Fruit fly (Drosophila melanogaster) whole organism, embryonic: ENCODE data around the gene Exn.

ENCODE experiments used
- Adf1 ChIP-seq: fragments of 200-800 bp; sonication (Bioruptor generic); IDR thresholded peaks from 2 replicates; pipeline ENCODE4 v1.3.6; 2022; ENCODE audit warnings: missing biosample characterization, missing genetic modification characterization
- Asciz ChIP-seq: fragments of 200-800 bp; sonication (Bioruptor generic); optimal IDR thresholded peaks from 2 replicates; lab custom pipeline; 2017; ENCODE audit warnings: missing biosample characterization, mild to moderate bottlenecking, missing genetic modification characterization, missing genetic modification reagents
- Blimp-1 ChIP-seq: fragments of 200-800 bp; sonication (Bioruptor generic); optimal IDR thresholded peaks from 3 replicates; lab custom pipeline; 2018; ENCODE audit warnings: missing biosample characterization, missing genetic modification characterization, mild to moderate bottlenecking, moderate library complexity, missing genetic modification reagents
- CG10147 ChIP-seq: fragments of 200-800 bp; sonication (Bioruptor generic); optimal IDR thresholded peaks from 2 replicates; lab custom pipeline; 2019; ENCODE audit warnings: missing biosample characterization, mild to moderate bottlenecking, missing genetic modification characterization, moderate library complexity
- CG14014 ChIP-seq: fragments of 200-800 bp; sonication (Bioruptor generic); IDR thresholded peaks from 2 replicates; pipeline ENCODE4 v1.3.6; 2022; ENCODE audit warnings: missing biosample characterization, missing genetic modification characterization
- CG15073 ChIP-seq: fragments of 200-800 bp; sonication (Bioruptor generic); optimal IDR thresholded peaks from 2 replicates; lab custom pipeline; 2016; ENCODE audit warnings: missing biosample characterization, missing genetic modification characterization
- CG17328 ChIP-seq: fragments of 200-800 bp; sonication (Bioruptor generic); IDR thresholded peaks from 2 replicates; pipeline ENCODE4 v1.3.6; 2022; ENCODE audit warnings: missing biosample characterization, missing genetic modification characterization
- CG17612 ChIP-seq: fragments of 200-800 bp; sonication (Bioruptor generic); IDR thresholded peaks from 2 replicates; pipeline ENCODE4 v1.3.6; 2022; ENCODE audit warnings: missing biosample characterization, missing genetic modification characterization
- CG1792 ChIP-seq: fragments of 200-800 bp; sonication (Bioruptor generic); optimal IDR thresholded peaks from 2 replicates; lab custom pipeline; 2016; ENCODE audit warnings: missing biosample characterization, missing genetic modification characterization
- CG32532 ChIP-seq: fragments of 200-800 bp; sonication (Bioruptor generic); IDR thresholded peaks from 2 replicates; pipeline ENCODE4 v1.3.6; 2022; ENCODE audit warnings: missing biosample characterization, missing genetic modification characterization
- CG33557 ChIP-seq: fragments of 200-800 bp; sonication (Bioruptor generic); optimal IDR thresholded peaks from 2 replicates; lab custom pipeline; 2019; ENCODE audit warnings: missing biosample characterization, mild to moderate bottlenecking, missing genetic modification characterization, moderate library complexity
- CG34224 ChIP-seq: fragments of 200-800 bp; sonication (Bioruptor generic); IDR thresholded peaks from 3 replicates; pipeline ENCODE4 v1.3.6; 2022; ENCODE audit warnings: missing biosample characterization, missing genetic modification characterization; ENCODE audit not compliant: partially characterized antibody
- CG3838 ChIP-seq: fragments of 200-800 bp; sonication (Bioruptor generic); optimal IDR thresholded peaks from 3 replicates; lab custom pipeline; 2016; ENCODE audit warnings: missing biosample characterization, missing genetic modification characterization
- CG4820 ChIP-seq: fragments of 200-800 bp; sonication (Bioruptor generic); optimal IDR thresholded peaks from 3 replicates; lab custom pipeline; 2016; ENCODE audit warnings: missing biosample characterization, missing genetic modification characterization
- CG5180 ChIP-seq: fragments of 200-800 bp; sonication (Bioruptor generic); optimal IDR thresholded peaks from 3 replicates; lab custom pipeline; 2017; ENCODE audit warnings: missing biosample characterization, missing genetic modification characterization, mild to moderate bottlenecking, moderate library complexity, missing genetic modification reagents
- CG5953 ChIP-seq: fragments of 200-800 bp; sonication (Bioruptor generic); IDR thresholded peaks from 2 replicates; pipeline ENCODE4 v1.3.6; 2022; ENCODE audit warnings: missing biosample characterization, missing genetic modification characterization
- CG6791 ChIP-seq: fragments of 200-800 bp; sonication (Bioruptor generic); IDR thresholded peaks from 3 replicates; pipeline ENCODE4 v1.3.6; 2022; ENCODE audit warnings: missing biosample characterization, missing genetic modification characterization; ENCODE audit not compliant: partially characterized antibody
- CG8388 ChIP-seq: fragments of 200-800 bp; sonication (Bioruptor generic); optimal IDR thresholded peaks from 2 replicates; lab custom pipeline; 2019; ENCODE audit warnings: missing biosample characterization, mild to moderate bottlenecking, missing genetic modification characterization, moderate library complexity
- Ets97D ChIP-seq: fragments of 200-800 bp; sonication (Bioruptor generic); optimal IDR thresholded peaks from 3 replicates; lab custom pipeline; 2016; ENCODE audit warnings: missing biosample characterization, missing genetic modification characterization
- Jarid2 ChIP-seq: fragments of 200-800 bp; sonication (Bioruptor generic); optimal IDR thresholded peaks from 3 replicates; lab custom pipeline; 2017; ENCODE audit warnings: mild to moderate bottlenecking, missing biosample characterization, missing genetic modification reagents, missing genetic modification characterization
- Mad ChIP-seq: fragments of 200-800 bp; sonication (Bioruptor generic); optimal IDR thresholded peaks from 2 replicates; lab custom pipeline; 2016; ENCODE audit warnings: missing biosample characterization, missing genetic modification characterization
- Meics ChIP-seq: fragments of 200-800 bp; sonication (Bioruptor generic); optimal IDR thresholded peaks from 2 replicates; lab custom pipeline; 2017; ENCODE audit warnings: missing biosample characterization, mild to moderate bottlenecking, missing genetic modification characterization
- Oli ChIP-seq: fragments of 200-800 bp; sonication (Bioruptor generic); optimal IDR thresholded peaks from 2 replicates; lab custom pipeline; 2018; ENCODE audit warnings: missing biosample characterization, mild to moderate bottlenecking, missing genetic modification characterization, moderate library complexity
- Scr ChIP-seq: fragments of 200-800 bp; sonication (Bioruptor generic); IDR thresholded peaks from 2 replicates; pipeline ENCODE4 v1.3.6; 2022; ENCODE audit warnings: missing biosample characterization, missing genetic modification characterization; ENCODE audit not compliant: partially characterized antibody
- az2 ChIP-seq: fragments of 200-800 bp; sonication (Bioruptor generic); optimal IDR thresholded peaks from 3 replicates; lab custom pipeline; 2016; ENCODE audit warnings: missing biosample characterization, missing genetic modification characterization
- bbx ChIP-seq: fragments of 200-800 bp; sonication (Bioruptor generic); IDR thresholded peaks from 2 replicates; pipeline ENCODE4 v1.3.6; 2022; ENCODE audit warnings: missing biosample characterization, missing genetic modification characterization; ENCODE audit not compliant: partially characterized antibody
- bigmax ChIP-seq: fragments of 200-800 bp; sonication (Bioruptor generic); optimal IDR thresholded peaks from 2 replicates; lab custom pipeline; 2018; ENCODE audit warnings: missing biosample characterization, mild to moderate bottlenecking, missing genetic modification characterization
- caup ChIP-seq: fragments of 200-800 bp; sonication (Bioruptor generic); optimal IDR thresholded peaks from 3 replicates; lab custom pipeline; 2017; ENCODE audit warnings: missing biosample characterization, mild to moderate bottlenecking, missing genetic modification characterization, moderate library complexity; ENCODE audit not compliant: severe bottlenecking
- corto ChIP-seq: fragments of 200-800 bp; sonication (Bioruptor generic); optimal IDR thresholded peaks from 2 replicates; lab custom pipeline; 2016; ENCODE audit warnings: missing biosample characterization, mild to moderate bottlenecking, missing genetic modification characterization, moderate library complexity
- dati ChIP-seq: fragments of 200-800 bp; sonication (Bioruptor generic); IDR thresholded peaks from 2 replicates; pipeline ENCODE4 v1.3.6; 2022; ENCODE audit warnings: missing biosample characterization, missing genetic modification characterization
- dmrt99B ChIP-seq: fragments of 200-800 bp; sonication (Bioruptor generic); optimal IDR thresholded peaks from 2 replicates; lab custom pipeline; 2018; ENCODE audit warnings: missing biosample characterization, mild to moderate bottlenecking, missing genetic modification characterization, moderate library complexity
- ewg ChIP-seq: fragments of 200-800 bp; sonication (Bioruptor generic); optimal IDR thresholded peaks from 3 replicates; lab custom pipeline; 2017; ENCODE audit warnings: mild to moderate bottlenecking, missing biosample characterization, missing genetic modification reagents, missing genetic modification characterization
- eyg ChIP-seq: fragments of 200-800 bp; sonication (Bioruptor generic); optimal IDR thresholded peaks from 3 replicates; lab custom pipeline; 2016; ENCODE audit warnings: missing biosample characterization, missing genetic modification characterization
- jumu ChIP-seq: fragments of 200-800 bp; sonication (Bioruptor generic); optimal IDR thresholded peaks from 3 replicates; lab custom pipeline; 2016; ENCODE audit warnings: missing biosample characterization, missing genetic modification characterization
- nmo ChIP-seq: fragments of 200-800 bp; sonication (Bioruptor generic); optimal IDR thresholded peaks from 2 replicates; lab custom pipeline; 2018; ENCODE audit warnings: missing biosample characterization, mild to moderate bottlenecking, missing genetic modification characterization, moderate library complexity
- oc ChIP-seq: fragments of 200-800 bp; sonication (Bioruptor generic); optimal IDR thresholded peaks from 2 replicates; lab custom pipeline; 2018; ENCODE audit warnings: missing biosample characterization, mild to moderate bottlenecking, missing genetic modification characterization, moderate library complexity
- pan ChIP-seq, 4 experiments: fragments of >200 bp in 3 of 4; fragments of 200-800 bp in 1 of 4; sonication (Bioruptor generic) in 1 of 4; optimal IDR thresholded peaks in 3 of 4; IDR thresholded peaks in 1 of 4; 2 replicates each; pipeline versions ENCODE4 v1.3.6 to Lab custom; 2017 to 2022; ENCODE audit warnings: missing biosample characterization in 2 of 4, missing genetic modification characterization in 2 of 4, mixed read lengths in 1 of 4
- phol ChIP-seq: fragments of 200-800 bp; sonication (Bioruptor generic); optimal IDR thresholded peaks from 3 replicates; lab custom pipeline; 2018; ENCODE audit warnings: missing biosample characterization, mild to moderate bottlenecking, missing genetic modification characterization, moderate library complexity
- sc ChIP-seq, 3 experiments: fragments of >200 bp in 2 of 3; fragments of 200-800 bp in 1 of 3; sonication (Bioruptor generic) in 1 of 3; optimal IDR thresholded peaks; 2 replicates in 2 of 3; 3 replicates in 1 of 3; lab custom pipeline; 2017; ENCODE audit warnings: mild to moderate bottlenecking in 1 of 3, missing biosample characterization in 1 of 3, missing genetic modification characterization in 1 of 3, missing genetic modification reagents in 1 of 3
- sens ChIP-seq: fragments of 200-800 bp; sonication (Bioruptor generic); peaks from one replicate; lab custom pipeline; 2016; ENCODE audit warnings: missing biosample characterization, missing genetic modification characterization
- seq ChIP-seq: fragments of 200-800 bp; sonication (Bioruptor generic); IDR thresholded peaks from 2 replicates; pipeline ENCODE4 v1.3.6; 2022; ENCODE audit warnings: missing biosample characterization, missing genetic modification characterization
- ssp ChIP-seq: fragments of 200-800 bp; sonication (Bioruptor generic); IDR thresholded peaks from 2 replicates; pipeline ENCODE4 v1.3.6; 2022; ENCODE audit warnings: missing biosample characterization, missing genetic modification characterization
- sug ChIP-seq: fragments of 200-800 bp; optimal IDR thresholded peaks from 2 replicates; lab custom pipeline; 2019; ENCODE audit warnings: missing biosample characterization, mild to moderate bottlenecking, missing genetic modification characterization, moderate library complexity
- tup ChIP-seq: fragments of 200-800 bp; sonication (Bioruptor generic); optimal IDR thresholded peaks from 2 replicates; lab custom pipeline; 2016; ENCODE audit warnings: missing biosample characterization, mild to moderate bottlenecking, missing genetic modification characterization, moderate library complexity

Gene Exn

dm6 chr3L:16975638-16976528 lies 6.1 kb downstream of the Exn start (continued):
- TF ChIP-seq sens (GFP tag; lab: Kevin White, UChicago) (peak; percentile 75), Mad (GFP tag; lab: Kevin White, UChicago) (no peak), CG32532 (GFP tag; lab: Robert Waterston, UW) (peak; percentile 16; the same call in 1 of the 2 replicates), CG17612 (GFP tag; lab: Robert Waterston, UW) (no peak), nmo (GFP tag; lab: Kevin White, UChicago) (peak; percentile 33), CG5953 (GFP tag; lab: Robert Waterston, UW) (peak; percentile 37; the same call in 1 of the 2 replicates), dmrt99B (tag; lab: Kevin White, UChicago) (peak; percentile 11), sc (optimal IDR thresholded peaks at IDR 0.05; lab: Kevin White, UChicago) (no peak), sc (GFP tag; optimal IDR thresholded peaks at IDR 0.05; lab: Kevin White, UChicago) (peak; percentile 27), bbx (peak; percentile 39; the same call in 1 of the 2 replicates), Ets97D (no peak), dati (GFP tag; lab: Robert Waterston, UW) (no peak), Adf1 (GFP tag; lab: Robert Waterston, UW) (peak; percentile 96), ssp (GFP tag; lab: Robert Waterston, UW) (no peak), Jarid2 (GFP tag; lab: Kevin White, UChicago) (peak; percentile 84), pan (optimal IDR thresholded peaks at IDR 0.05; lab: Kevin White, UChicago) (no peak), pan (GFP tag; optimal IDR thresholded peaks at IDR 0.05 in 1 of 2, IDR thresholded peaks at IDR 0.05 in 1 of 2) (no peak), CG10147 (no peak)

dm6 chr3L:16977311-16977710 lies 7.5 kb downstream of the Exn start:
- TF ChIP-seq CG15073 (GFP tag; lab: Kevin White, UChicago): no peak
- TF ChIP-seq jumu (GFP tag; lab: Kevin White, UChicago): no peak
- TF ChIP-seq corto (GFP tag; lab: Kevin White, UChicago): no peak
- no peak for TF ChIP-seq CG4820 (GFP tag; lab: Kevin White, UChicago)
- no peak for TF ChIP-seq CG8388 (GFP tag; lab: Kevin White, UChicago)
- TF ChIP-seq eyg (GFP tag; lab: Kevin White, UChicago): no peak
- TF ChIP-seq Asciz (GFP tag; lab: Kevin White, UChicago): no peak
- TF ChIP-seq phol (tag; lab: Kevin White, UChicago): no peak
- TF ChIP-seq CG1792 (GFP tag; lab: Kevin White, UChicago): no peak
- no peak for TF ChIP-seq CG5180 (GFP tag; lab: Kevin White, UChicago)
- peak; percentile 24 for TF ChIP-seq sug (tag; lab: Kevin White, UChicago)
- no peak for TF ChIP-seq Oli (tag; lab: Kevin White, UChicago)
- TF ChIP-seq CG34224 (GFP tag; lab: Robert Waterston, UW): no peak
- no peak for TF ChIP-seq tup (GFP tag; lab: Kevin White, UChicago)
- no peak for TF ChIP-seq CG14014 (GFP tag; lab: Robert Waterston, UW)
- TF ChIP-seq sens (GFP tag; lab: Kevin White, UChicago): peak; percentile 23
- TF ChIP-seq az2: no peak

dm6 chr3L:16978406-16978805 lies 8.6 kb downstream of the Exn start:
- TF ChIP-seq oc (tag; lab: Kevin White, UChicago) (peak; percentile 64), Scr (GFP tag; lab: Robert Waterston, UW) (no peak), CG3838 (GFP tag; lab: Kevin White, UChicago) (no peak), Meics (GFP tag; lab: Kevin White, UChicago) (no peak), CG17328 (GFP tag; lab: Robert Waterston, UW) (no peak), ssp (GFP tag; lab: Robert Waterston, UW) (no peak), CG33557 (GFP tag; lab: Kevin White, UChicago) (no peak), pan (optimal IDR thresholded peaks at IDR 0.05; lab: Kevin White, UChicago) (no peak), pan (GFP tag; optimal IDR thresholded peaks at IDR 0.05 in 1 of 2, IDR thresholded peaks at IDR 0.05 in 1 of 2) (no peak), CG4820 (GFP tag; lab: Kevin White, UChicago) (no peak), caup (GFP tag; lab: Kevin White, UChicago) (no peak), CG6791 (GFP tag; lab: Robert Waterston, UW) (no peak), ewg (GFP tag; lab: Kevin White, UChicago) (no peak), Blimp-1 (peak; percentile 0), seq (GFP tag; lab: Robert Waterston, UW) (no peak), bigmax (GFP tag; lab: Kevin White, UChicago) (no peak)
